Worm (Caenorhabditis elegans): ENCODE measurements around the gene F54D5.24.

DNA sequence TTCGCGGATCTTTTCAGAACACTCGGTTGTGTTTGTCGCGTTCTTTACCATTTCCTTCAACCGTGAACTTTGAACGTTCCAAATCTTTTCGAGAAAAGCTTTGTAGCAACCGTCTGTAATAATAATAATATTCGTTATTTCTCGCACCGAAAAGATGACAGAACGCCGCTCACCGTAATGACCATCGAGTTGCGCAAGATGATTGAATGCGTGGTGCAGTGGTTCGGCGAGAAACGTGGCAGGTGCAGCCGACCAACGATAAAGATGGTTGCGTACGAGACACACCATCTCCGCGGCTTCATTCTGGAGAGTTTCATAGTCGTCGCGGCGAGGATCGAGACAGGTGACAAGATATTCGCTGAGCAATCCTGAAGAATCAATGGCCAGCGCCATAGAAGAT lies 12.8 kb upstream of the F54D5.24 start:
- TF ChIP-seq R02D3.7 (tag; optimal IDR thresholded peaks at IDR 0.05): no peak
- no peak for TF ChIP-seq nhr-28 (tag; optimal IDR thresholded peaks at IDR 0.05)
- no peak for TF ChIP-seq zag-1 (tag; optimal IDR thresholded peaks at IDR 0.05)
- TF ChIP-seq pha-4 (tag; optimal IDR thresholded peaks at IDR 0.05): no peak
- TF ChIP-seq ztf-4 (tag; optimal IDR thresholded peaks at IDR 0.05): no peak
- no peak for TF ChIP-seq egl-27 (tag; optimal IDR thresholded peaks at IDR 0.05)
- TF ChIP-seq nhr-11 (tag; optimal IDR thresholded peaks at IDR 0.05): no peak
